Worm (Caenorhabditis elegans) whole organism, L4 larva: ENCODE data around the gene srm-5.

Experiments
- D1046.2 ChIP-seq: fragments of 200-800 bp; sonication (Bioruptor generic); IDR thresholded peaks from 2 replicates; pipeline ENCODE4 v1.3.6; 2022; ENCODE audit warnings: missing genetic modification characterization, missing compliant biosample characterization
- F10B5.3 ChIP-seq: sonication (generic microtip); optimal IDR thresholded peaks from 2 replicates; lab custom pipeline; 2016; ENCODE audit warnings: mild to moderate bottlenecking, missing genetic modification characterization, missing compliant biosample characterization
- F26F4.8 ChIP-seq: fragments of 200-800 bp; sonication (Bioruptor generic); conservative IDR thresholded peaks from 2 replicates; pipeline ENCODE4 v1.3.6; 2022; ENCODE audit warnings: missing genetic modification characterization, missing compliant biosample characterization
- F37D6.2 ChIP-seq: sonication (generic microtip); optimal IDR thresholded peaks from 2 replicates; lab custom pipeline; 2016; ENCODE audit warnings: mild to moderate bottlenecking, missing genetic modification characterization, missing compliant biosample characterization
- T26A8.4 ChIP-seq: fragments of 200-800 bp; sonication (Bioruptor generic); IDR thresholded peaks from 2 replicates; pipeline ENCODE4 v1.3.6; 2022; ENCODE audit warnings: missing genetic modification characterization, missing compliant biosample characterization
- Y105C5A.15 ChIP-seq: fragments of 200-800 bp; sonication (Bioruptor generic); IDR thresholded peaks from 2 replicates; pipeline ENCODE4 v1.3.6; 2022; ENCODE audit warnings: missing genetic modification characterization, missing compliant biosample characterization
- ZK546.5 ChIP-seq, 2 experiments: sonication (generic microtip); optimal IDR thresholded peaks; 2 replicates each; lab custom pipeline; 2017; ENCODE audit warnings: missing biosample characterization in 2 of 2, missing genetic modification characterization in 2 of 2
- attf-4 ChIP-seq: sonication (generic microtip); optimal IDR thresholded peaks from 3 replicates; lab custom pipeline; 2017; ENCODE audit warnings: missing biosample characterization, missing genetic modification characterization
- ceh-32 ChIP-seq: sonication (generic microtip); optimal IDR thresholded peaks from 2 replicates; lab custom pipeline; 2016; ENCODE audit warnings: mild to moderate bottlenecking, missing genetic modification characterization, missing compliant biosample characterization; ENCODE audit not compliant: poor library complexity
- ces-1 ChIP-seq: fragments of 150-350 bp; sonication (generic microtip); optimal IDR thresholded peaks from 4 replicates; lab custom pipeline; 2014; ENCODE audit warnings: missing biosample characterization, missing genetic modification reagents, missing genetic modification characterization
- ctbp-1 ChIP-seq: fragments of 200-800 bp; sonication (Bioruptor generic); IDR thresholded peaks from 2 replicates; pipeline ENCODE4 v1.3.6; 2022; ENCODE audit warnings: missing genetic modification reagents, missing genetic modification characterization, missing compliant biosample characterization
- daf-12 ChIP-seq: fragments of 150-350 bp; optimal IDR thresholded peaks from 2 replicates; lab custom pipeline; 2014; ENCODE audit warnings: missing biosample characterization, missing genetic modification reagents, missing genetic modification characterization
- dpl-1 ChIP-seq: fragments of 150-350 bp; optimal IDR thresholded peaks from 2 replicates; lab custom pipeline; 2014; ENCODE audit warnings: missing biosample characterization, missing genetic modification reagents, missing genetic modification characterization
- dve-1 ChIP-seq: sonication (generic microtip); optimal IDR thresholded peaks from 2 replicates; lab custom pipeline; 2017; ENCODE audit warnings: antibody characterized with exemption, mild to moderate bottlenecking, missing genetic modification characterization, missing compliant biosample characterization; ENCODE audit not compliant: insufficient read depth
- egl-27 ChIP-seq: sonication (generic microtip); optimal IDR thresholded peaks from 3 replicates; lab custom pipeline; 2017; ENCODE audit warnings: missing biosample characterization, missing genetic modification reagents, missing genetic modification characterization
- fkh-10 ChIP-seq: fragments of 150-350 bp; optimal IDR thresholded peaks from 2 replicates; lab custom pipeline; 2014; ENCODE audit warnings: missing biosample characterization, missing genetic modification reagents, missing genetic modification characterization
- hif-1 ChIP-seq, 2 experiments: sonication (generic microtip); optimal IDR thresholded peaks; 2 replicates each; lab custom pipeline; 2016 to 2017; ENCODE audit warnings: missing compliant biosample characterization in 2 of 2, missing genetic modification characterization in 2 of 2, missing genetic modification reagents in 2 of 2, missing genotype in 2 of 2, mild to moderate bottlenecking in 1 of 2
- hlh-11 ChIP-seq: fragments of 200-800 bp; sonication (Bioruptor generic); optimal IDR thresholded peaks from 2 replicates; lab custom pipeline; 2018; ENCODE audit warnings: mild to moderate bottlenecking, missing genetic modification characterization, missing compliant biosample characterization
- hlh-30 ChIP-seq: sonication (generic microtip); optimal IDR thresholded peaks from 2 replicates; lab custom pipeline; 2017; ENCODE audit warnings: antibody characterized with exemption, mild to moderate bottlenecking, missing genetic modification characterization, missing compliant biosample characterization; ENCODE audit not compliant: insufficient read depth
- lin-1 ChIP-seq: fragments of 200-800 bp; sonication (Bioruptor generic); IDR thresholded peaks from 2 replicates; pipeline ENCODE4 v1.3.6; 2022; ENCODE audit warnings: missing genetic modification reagents, missing genetic modification characterization, missing compliant biosample characterization
- lin-13 ChIP-seq: fragments of 150-350 bp; optimal IDR thresholded peaks from 2 replicates; lab custom pipeline; 2014; ENCODE audit warnings: missing biosample characterization, missing genetic modification reagents, missing genetic modification characterization
- lin-29 ChIP-seq: fragments of 200-800 bp; sonication (Bioruptor generic); IDR thresholded peaks from 2 replicates; pipeline ENCODE4 v1.3.6; 2022; ENCODE audit warnings: missing genetic modification reagents, missing genetic modification characterization, missing compliant biosample characterization
- lin-38 ChIP-seq: fragments of 200-800 bp; sonication (Bioruptor generic); IDR thresholded peaks from 2 replicates; pipeline ENCODE4 v1.3.6; 2022; ENCODE audit warnings: missing genetic modification reagents, missing genetic modification characterization, missing compliant biosample characterization
- madf-9 ChIP-seq: fragments of 200-800 bp; sonication (Bioruptor generic); conservative IDR thresholded peaks from 2 replicates; pipeline ENCODE4 v1.3.6; 2022; ENCODE audit warnings: missing genetic modification reagents, missing genetic modification characterization, missing compliant biosample characterization
- mdl-1 ChIP-seq, 2 experiments: fragments of 150-350 bp in 1 of 2; sonication (generic microtip) in 1 of 2; optimal IDR thresholded peaks; 2 replicates each; lab custom pipeline; 2014 to 2017; ENCODE audit warnings: missing biosample characterization in 2 of 2, missing genetic modification characterization in 2 of 2
- mep-1 ChIP-seq: fragments of 150-350 bp; sonication (generic microtip); optimal IDR thresholded peaks from 3 replicates; lab custom pipeline; 2014; ENCODE audit warnings: missing biosample characterization, missing genetic modification characterization
- mes-2 ChIP-seq: sonication (generic microtip); optimal IDR thresholded peaks from 2 replicates; lab custom pipeline; 2016; ENCODE audit warnings: missing genotype, mild to moderate bottlenecking, missing genetic modification characterization, missing compliant biosample characterization; ENCODE audit not compliant: poor library complexity, severe bottlenecking
- mxl-3 ChIP-seq: fragments of 200-800 bp; sonication (Bioruptor generic); optimal IDR thresholded peaks from 2 replicates; lab custom pipeline; 2018; ENCODE audit warnings: mild to moderate bottlenecking, missing genetic modification characterization, missing compliant biosample characterization
- nhr-10 ChIP-seq: fragments of 150-350 bp; optimal IDR thresholded peaks from 2 replicates; lab custom pipeline; 2014; ENCODE audit warnings: missing biosample characterization, missing genetic modification characterization
- nhr-102 ChIP-seq: sonication (generic microtip); optimal IDR thresholded peaks from 2 replicates; lab custom pipeline; 2016; ENCODE audit warnings: mild to moderate bottlenecking, missing genetic modification characterization, moderate library complexity, missing compliant biosample characterization
- nhr-25 ChIP-seq: sonication (generic microtip); optimal IDR thresholded peaks from 2 replicates; lab custom pipeline; 2017; ENCODE audit warnings: missing genetic modification characterization, mild to moderate bottlenecking, missing compliant biosample characterization, antibody characterized with exemption, moderate library complexity, borderline replicate concordance; ENCODE audit not compliant: insufficient read depth
- nhr-28 ChIP-seq: fragments of 150-350 bp; optimal IDR thresholded peaks from 2 replicates; lab custom pipeline; 2014; ENCODE audit warnings: missing biosample characterization, missing genetic modification characterization
- nhr-6 ChIP-seq: fragments of 150-350 bp; optimal IDR thresholded peaks from 2 replicates; lab custom pipeline; 2014; ENCODE audit warnings: missing biosample characterization, missing genetic modification characterization
- pha-4 ChIP-seq, 2 experiments: fragments of 150-350 bp in 1 of 2; fragments of 200-800 bp in 1 of 2; sonication (Bioruptor generic) in 1 of 2; IDR thresholded peaks in 1 of 2; optimal IDR thresholded peaks in 1 of 2; 2 replicates each; pipeline versions ENCODE4 v1.3.6 to Lab custom; 2014 to 2022; ENCODE audit warnings: missing genetic modification characterization in 2 of 2, missing genetic modification reagents in 2 of 2, missing biosample characterization in 1 of 2, missing compliant biosample characterization in 1 of 2
- php-3 ChIP-seq: fragments of 200-800 bp; sonication (Bioruptor generic); IDR thresholded peaks from 2 replicates; pipeline ENCODE4 v1.3.6; 2022; ENCODE audit warnings: missing genetic modification reagents, missing genetic modification characterization, missing compliant biosample characterization
- saeg-2 ChIP-seq: fragments of 200-800 bp; sonication (Bioruptor generic); IDR thresholded peaks from 2 replicates; pipeline ENCODE4 v1.3.6; 2022; ENCODE audit warnings: missing genetic modification reagents, missing genetic modification characterization, missing compliant biosample characterization
- sdz-12 ChIP-seq: fragments of 200-800 bp; sonication (Bioruptor generic); optimal IDR thresholded peaks from 2 replicates; lab custom pipeline; 2018; ENCODE audit warnings: mild to moderate bottlenecking, missing genetic modification characterization, missing compliant biosample characterization
- set-16 ChIP-seq: fragments of 200-800 bp; sonication (Bioruptor generic); IDR thresholded peaks from 2 replicates; pipeline ENCODE4 v1.3.6; 2022; ENCODE audit warnings: missing genetic modification reagents, missing genetic modification characterization, missing compliant biosample characterization
- snpc-1.2 ChIP-seq: fragments of 200-800 bp; sonication (Bioruptor generic); IDR thresholded peaks from 2 replicates; pipeline ENCODE4 v1.3.6; 2022; ENCODE audit warnings: missing genetic modification reagents, missing genetic modification characterization, missing compliant biosample characterization
- spr-1 ChIP-seq: sonication (generic microtip); optimal IDR thresholded peaks from 2 replicates; lab custom pipeline; 2016; ENCODE audit warnings: mild to moderate bottlenecking, missing genetic modification characterization, missing compliant biosample characterization
- tag-97 ChIP-seq: fragments of 200-800 bp; sonication (Bioruptor generic); IDR thresholded peaks from 2 replicates; pipeline ENCODE4 v1.3.6; 2022; ENCODE audit warnings: missing genetic modification characterization, missing compliant biosample characterization
- unc-130 ChIP-seq: sonication (generic microtip); optimal IDR thresholded peaks from 2 replicates; lab custom pipeline; 2016; ENCODE audit warnings: missing genetic modification reagents, missing genetic modification characterization, missing compliant biosample characterization
- zip-2 ChIP-seq: fragments of 150-350 bp; optimal IDR thresholded peaks from 2 replicates; lab custom pipeline; 2014; ENCODE audit warnings: missing biosample characterization, missing genetic modification characterization

Gene srm-5

ce11 chrV:14366487-14366962 is 31.5 kb downstream of the srm-5 start (continued):
- TF ChIP-seq mdl-1 (tag; optimal IDR thresholded peaks at IDR 0.05; lab: Kevin White, UChicago) (peak; percentile 87 to 92), zip-2 (tag; lab: Kevin White, UChicago) (peak; percentile 6), dve-1 (tag; lab: Kevin White, UChicago) (peak; percentile 81), nhr-102 (tag; lab: Kevin White, UChicago) (peak; percentile 63), sdz-12 (GFP tag; lab: Kevin White, UChicago) (no peak), F37D6.2 (tag; lab: Kevin White, UChicago) (peak; percentile 87), ZK546.5 (tag; optimal IDR thresholded peaks at IDR 0.05; lab: Kevin White, UChicago) (no peak), lin-38 (GFP tag; lab: Robert Waterston, UW) (peak; percentile 55), nhr-6 (tag; lab: Kevin White, UChicago) (peak; percentile 27), spr-1 (tag; lab: Kevin White, UChicago) (peak; percentile 70), hlh-30 (peak; percentile 91), lin-29 (no peak), fkh-10 (GFP tag; lab: Kevin White, UChicago) (peak; percentile 52), saeg-2 (GFP tag; lab: Robert Waterston, UW) (0 out of 2 replicates have a peak, but pooled peaks have one; percentile 80), D1046.2 (GFP tag; lab: Robert Waterston, UW) (no peak), mxl-3 (GFP tag; lab: Kevin White, UChicago) (peak; percentile 76), php-3 (GFP tag; lab: Robert Waterston, UW) (peak; percentile 68; the same call in 1 of the 2 replicates), mep-1 (tag; lab: Kevin White, UChicago) (peak; percentile 81), ces-1 (GFP tag; lab: Kevin White, UChicago) (peak; percentile 22), ceh-32 (tag; lab: Kevin White, UChicago) (peak; percentile 65), lin-13 (GFP tag; lab: Kevin White, UChicago) (peak; percentile 33), unc-130 (GFP tag; lab: Kevin White, UChicago) (no peak), Y105C5A.15 (no peak), daf-12 (tag; lab: Kevin White, UChicago) (peak; percentile 46), hif-1 (tag; optimal IDR thresholded peaks at IDR 0.05; lab: Kevin White, UChicago) (peak in 1 of 2 experiments; percentile 82), lin-1 (GFP tag; lab: Robert Waterston, UW) (no peak), pha-4 (GFP tag; IDR thresholded peaks at IDR 0.05; lab: Robert Waterston, UW) (peak; percentile 74; the same call in 1 of the 2 replicates), pha-4 (tag; optimal IDR thresholded peaks at IDR 0.05; lab: Kevin White, UChicago) (no peak), dpl-1 (GFP tag; lab: Kevin White, UChicago) (peak; percentile 44), T26A8.4 (GFP tag; lab: Robert Waterston, UW) (0 out of 2 replicates have a peak, but pooled peaks have one; percentile 66), snpc-1.2 (GFP tag; lab: Robert Waterston, UW) (no peak), ctbp-1 (GFP tag; lab: Robert Waterston, UW) (peak; percentile 90), F10B5.3 (tag; lab: Kevin White, UChicago) (peak; percentile 25), nhr-28 (peak; percentile 78), attf-4 (tag; lab: Kevin White, UChicago) (peak; percentile 45), hlh-11 (tag; lab: Kevin White, UChicago) (peak; percentile 96), nhr-10 (tag; lab: Kevin White, UChicago) (peak; percentile 81), F26F4.8 (GFP tag; lab: Robert Waterston, UW) (no peak), set-16 (peak; percentile 100), madf-9 (GFP tag; lab: Robert Waterston, UW) (peak; percentile 99), egl-27 (peak; percentile 58), mes-2 (tag; lab: Kevin White, UChicago) (peak; percentile 56), nhr-25 (tag; lab: Kevin White, UChicago) (peak; percentile 22), tag-97 (GFP tag; lab: Robert Waterston, UW) (no peak)
